Worm (Caenorhabditis elegans): ENCODE results near the gene polq-1.

polq-1 gene

ce11 chrIII:5798747-5799146 is 4.2 kb downstream of the polq-1 start, which contains the start of gene ceh-10:
Gene ceh-10 (plus strand): TSS chrIII:5799047.
- TF ChIP-seq hmbx-1 (tag; optimal IDR thresholded peaks at IDR 0.05) (no peak), tra-4 (tag; optimal IDR thresholded peaks at IDR 0.05) (no peak), scrt-1 (GFP tag; IDR thresholded peaks at IDR 0.05) (no peak), aly-1 (tag; optimal IDR thresholded peaks at IDR 0.05) (no peak), ama-1 (optimal IDR thresholded peaks at IDR 0.05) (no peak), tbx-11 (GFP tag; IDR thresholded peaks at IDR 0.05) (no peak), hmg-4 (GFP tag; optimal IDR thresholded peaks at IDR 0.05) (no peak), tbx-37 (GFP tag; conservative IDR thresholded peaks at IDR 0.05) (no peak), F13C5.2 (tag; optimal IDR thresholded peaks at IDR 0.05) (no peak), hnd-1 (tag; optimal IDR thresholded peaks at IDR 0.05) (no peak), ets-7 (tag; optimal IDR thresholded peaks at IDR 0.05) (no peak), ceh-36 (tag; optimal IDR thresholded peaks at IDR 0.05) (no peak), B0310.2 (tag; optimal IDR thresholded peaks at IDR 0.05) (no peak), ceh-13 (GFP tag; optimal IDR thresholded peaks at IDR 0.05) (no peak), sea-1 (GFP tag; conservative IDR thresholded peaks at IDR 0.05) (no peak), pes-1 (GFP tag; IDR thresholded peaks at IDR 0.05) (no peak), flt-1 (GFP tag; IDR thresholded peaks at IDR 0.05) (no peak)

- TF ChIP-seq tra-4 (tag; optimal IDR thresholded peaks at IDR 0.05) = no peak
- no peak for TF ChIP-seq ceh-36 (tag; optimal IDR thresholded peaks at IDR 0.05)
- TF ChIP-seq tbx-11 (GFP tag; IDR thresholded peaks at IDR 0.05) = no peak
- no peak for TF ChIP-seq tbx-37 (GFP tag; conservative IDR thresholded peaks at IDR 0.05)
- TF ChIP-seq flt-1 (GFP tag; IDR thresholded peaks at IDR 0.05) = no peak
- no peak for TF ChIP-seq sea-1 (GFP tag; conservative IDR thresholded peaks at IDR 0.05)
- no peak for TF ChIP-seq hmg-4 (GFP tag; optimal IDR thresholded peaks at IDR 0.05)
- no peak for TF ChIP-seq pes-1 (GFP tag; IDR thresholded peaks at IDR 0.05)
- no peak for TF ChIP-seq F13C5.2 (tag; optimal IDR thresholded peaks at IDR 0.05)
- TF ChIP-seq ceh-13 (GFP tag; optimal IDR thresholded peaks at IDR 0.05) = no peak
- TF ChIP-seq ama-1 (optimal IDR thresholded peaks at IDR 0.05) = no peak
- TF ChIP-seq hmbx-1 (tag; optimal IDR thresholded peaks at IDR 0.05) = no peak
- no peak for TF ChIP-seq scrt-1 (GFP tag; IDR thresholded peaks at IDR 0.05)
- TF ChIP-seq ets-7 (tag; optimal IDR thresholded peaks at IDR 0.05) = no peak
- no peak for TF ChIP-seq aly-1 (tag; optimal IDR thresholded peaks at IDR 0.05)
- TF ChIP-seq B0310.2 (tag; optimal IDR thresholded peaks at IDR 0.05) = no peak
- TF ChIP-seq hnd-1 (tag; optimal IDR thresholded peaks at IDR 0.05) = no peak
Measured at ce11 chrIII:5794982-5795381, 8.0 kb downstream of the polq-1 start.

- TF ChIP-seq hmbx-1 (tag; optimal IDR thresholded peaks at IDR 0.05) = no peak
Measured at ce11 chrIII:5790550-5790949, 12.4 kb downstream of the polq-1 start, which contains the start of gene rev-3. Gene rev-3 (minus strand): TSS chrIII:5790650.

ce11 chrIII:5785273-5785929 is 17.6 kb downstream of the polq-1 start, which contains the start of gene Y37B11A.3:
Gene Y37B11A.3 (minus strand): TSS chrIII:5785323.
- no peak for TF ChIP-seq tbx-37 (GFP tag; conservative IDR thresholded peaks at IDR 0.05)

- TF ChIP-seq ceh-36 (tag; optimal IDR thresholded peaks at IDR 0.05) (no peak), flt-1 (GFP tag; IDR thresholded peaks at IDR 0.05) (no peak), hnd-1 (tag; optimal IDR thresholded peaks at IDR 0.05) (no peak), aly-1 (tag; optimal IDR thresholded peaks at IDR 0.05) (no peak), F13C5.2 (tag; optimal IDR thresholded peaks at IDR 0.05) (no peak), hmbx-1 (tag; optimal IDR thresholded peaks at IDR 0.05) (no peak), sea-1 (GFP tag; conservative IDR thresholded peaks at IDR 0.05) (no peak), scrt-1 (GFP tag; IDR thresholded peaks at IDR 0.05) (no peak), tbx-11 (GFP tag; IDR thresholded peaks at IDR 0.05) (no peak), pes-1 (GFP tag; IDR thresholded peaks at IDR 0.05) (no peak), ama-1 (optimal IDR thresholded peaks at IDR 0.05) (no peak), tbx-37 (GFP tag; conservative IDR thresholded peaks at IDR 0.05) (no peak), ceh-13 (GFP tag; optimal IDR thresholded peaks at IDR 0.05) (no peak), ets-7 (tag; optimal IDR thresholded peaks at IDR 0.05) (no peak), tra-4 (tag; optimal IDR thresholded peaks at IDR 0.05) (no peak), B0310.2 (tag; optimal IDR thresholded peaks at IDR 0.05) (no peak), hmg-4 (GFP tag; optimal IDR thresholded peaks at IDR 0.05) (no peak)
Measured at ce11 chrIII:5782080-5782479, 20.9 kb downstream of the polq-1 start.

ce11 chrIII:5769726-5770235 is 33.2 kb downstream of the polq-1 start, which contains the start of gene cutl-23:
Gene cutl-23 (plus strand): TSS chrIII:5770185.
- TF ChIP-seq F13C5.2 (tag; optimal IDR thresholded peaks at IDR 0.05) (peak; percentile 60), B0310.2 (tag; optimal IDR thresholded peaks at IDR 0.05) (no peak), ets-7 (tag; optimal IDR thresholded peaks at IDR 0.05) (no peak), hmg-4 (GFP tag; optimal IDR thresholded peaks at IDR 0.05) (peak; percentile 55), scrt-1 (GFP tag; IDR thresholded peaks at IDR 0.05) (peak; percentile 52; the same call in 1 of the 2 replicates), flt-1 (GFP tag; IDR thresholded peaks at IDR 0.05) (peak; percentile 59; the same call in 1 of the 2 replicates), tbx-37 (GFP tag; conservative IDR thresholded peaks at IDR 0.05) (peak; percentile 41; the same call in 1 of the 2 replicates), tra-4 (tag; optimal IDR thresholded peaks at IDR 0.05) (no peak), pes-1 (GFP tag; IDR thresholded peaks at IDR 0.05) (no peak), hmbx-1 (tag; optimal IDR thresholded peaks at IDR 0.05) (no peak), tbx-11 (GFP tag; IDR thresholded peaks at IDR 0.05) (no peak; the same call in 1 of the 2 replicates), ama-1 (optimal IDR thresholded peaks at IDR 0.05) (no peak), hnd-1 (tag; optimal IDR thresholded peaks at IDR 0.05) (peak; percentile 26), sea-1 (GFP tag; conservative IDR thresholded peaks at IDR 0.05) (0 out of 2 replicates have a peak, but pooled peaks have one; percentile 63), ceh-36 (tag; optimal IDR thresholded peaks at IDR 0.05) (peak; percentile 15), aly-1 (tag; optimal IDR thresholded peaks at IDR 0.05) (no peak), ceh-13 (GFP tag; optimal IDR thresholded peaks at IDR 0.05) (no peak)

ce11 chrIII:5763988-5764387 is 39.0 kb downstream of the polq-1 start:
- TF ChIP-seq B0310.2 (tag; optimal IDR thresholded peaks at IDR 0.05) = no peak
